Worm (Caenorhabditis elegans) whole organism, young adult: ENCODE results near the gene C18F10.2.

Experiments
- B0336.3 ChIP-seq: fragments of 200-800 bp; sonication (Bioruptor generic); IDR thresholded peaks from 2 replicates; pipeline ENCODE4 v1.3.6; 2022; ENCODE audit warnings: missing genetic modification characterization, missing compliant biosample characterization
- ama-1 ChIP-seq, 3 experiments: fragments of 150-350 bp in 1 of 3; sonication (generic microtip) in 2 of 3; optimal IDR thresholded peaks; 2 replicates each; lab custom pipeline; 2014 to 2018; ENCODE audit warnings: missing biosample characterization in 2 of 3, missing genetic modification characterization in 2 of 3, missing genetic modification reagents in 2 of 3
- ceh-100 ChIP-seq: fragments of 200-800 bp; sonication (Bioruptor generic); IDR thresholded peaks from 2 replicates; pipeline ENCODE4 v1.3.6; 2022; ENCODE audit warnings: missing genetic modification reagents, missing genetic modification characterization, missing compliant biosample characterization
- ets-4 ChIP-seq: fragments of 200-800 bp; sonication (Bioruptor generic); optimal IDR thresholded peaks from 2 replicates; lab custom pipeline; 2018; ENCODE audit warnings: mild to moderate bottlenecking, missing genetic modification characterization, missing compliant biosample characterization
- lin-26 ChIP-seq: fragments of 200-800 bp; sonication (Bioruptor generic); IDR thresholded peaks from 2 replicates; pipeline ENCODE4 v1.3.6; 2022; ENCODE audit warnings: missing genetic modification reagents, missing genetic modification characterization, missing compliant biosample characterization
- lir-1 ChIP-seq: fragments of 200-800 bp; sonication (Bioruptor generic); conservative IDR thresholded peaks from 2 replicates; pipeline ENCODE4 v1.3.6; 2022; ENCODE audit warnings: missing genetic modification reagents, missing genetic modification characterization, missing compliant biosample characterization
- lsl-1 ChIP-seq: fragments of 200-800 bp; sonication (Bioruptor generic); optimal IDR thresholded peaks from 2 replicates; lab custom pipeline; 2018; ENCODE audit warnings: mild to moderate bottlenecking, missing genetic modification characterization, moderate library complexity, missing compliant biosample characterization
- snpc-1.1 ChIP-seq: sonication (generic microtip); optimal IDR thresholded peaks from 2 replicates; lab custom pipeline; 2017; ENCODE audit warnings: missing genetic modification characterization, mild to moderate bottlenecking, missing compliant biosample characterization, antibody characterized with exemption, moderate library complexity, missing genotype, missing genetic modification reagents; ENCODE audit not compliant: insufficient read depth
- unc-62 ChIP-seq: fragments of 150-350 bp; optimal IDR thresholded peaks from 2 replicates; lab custom pipeline; 2014; ENCODE audit warnings: missing biosample characterization, missing genetic modification reagents, missing genetic modification characterization

DNA sequence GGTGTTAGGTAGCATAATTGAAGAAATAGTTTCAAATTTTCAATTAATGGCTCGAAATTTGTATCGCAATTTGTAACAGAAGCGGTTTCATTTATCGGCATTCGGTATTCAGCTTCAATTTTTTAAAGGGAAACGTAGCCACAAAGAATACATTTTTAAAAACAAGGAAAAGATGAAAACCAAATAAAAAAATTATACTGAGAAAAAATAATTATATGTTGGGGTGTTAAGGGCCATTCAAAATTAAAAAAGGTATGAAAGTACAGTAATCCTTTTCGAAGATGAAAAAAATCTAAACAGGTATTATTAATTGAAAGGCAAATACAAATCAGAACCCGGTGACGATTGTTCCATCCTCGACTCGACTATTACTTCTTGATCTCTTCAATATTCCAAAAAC lies 14.7 kb upstream of the C18F10.2 start, which contains the start of gene srg-1:
- TF ChIP-seq lir-1 (no peak), ets-4 (GFP tag; lab: Kevin White, UChicago) (no peak), lsl-1 (GFP tag; lab: Kevin White, UChicago) (no peak), unc-62 (GFP tag; lab: Kevin White, UChicago) (no peak), snpc-1.1 (tag; lab: Kevin White, UChicago) (no peak), ama-1 (optimal IDR thresholded peaks at IDR 0.05; lab: Kevin White, UChicago) (no peak), ama-1 (GFP tag; optimal IDR thresholded peaks at IDR 0.05; lab: Kevin White, UChicago) (no peak), B0336.3 (GFP tag; lab: Robert Waterston, UW) (no peak), ceh-100 (GFP tag; lab: Robert Waterston, UW) (no peak), lin-26 (GFP tag; lab: Robert Waterston, UW) (no peak)
